Worm (Caenorhabditis elegans) whole organism, late embryonic: ENCODE data around the gene kqt-2.

Experiments
- C38D4.7 ChIP-seq: fragments of 200-800 bp; sonication (Bioruptor generic); optimal IDR thresholded peaks from 2 replicates; lab custom pipeline; 2018; ENCODE audit warnings: mild to moderate bottlenecking, missing genetic modification characterization, moderate library complexity, missing compliant biosample characterization
- ama-1 ChIP-seq: fragments of 150-350 bp; optimal IDR thresholded peaks from 2 replicates; lab custom pipeline; 2014
- fkh-6 ChIP-seq: sonication (generic microtip); optimal IDR thresholded peaks from 2 replicates; lab custom pipeline; 2016; ENCODE audit warnings: missing genetic modification characterization, missing compliant biosample characterization
- hlh-30 ChIP-seq: sonication (generic microtip); optimal IDR thresholded peaks from 2 replicates; lab custom pipeline; 2017; ENCODE audit warnings: antibody characterized with exemption, missing genetic modification characterization, missing compliant biosample characterization; ENCODE audit not compliant: insufficient read depth
- lin-11 ChIP-seq: fragments of 200-800 bp; sonication (Bioruptor generic); optimal IDR thresholded peaks from 2 replicates; lab custom pipeline; 2018; ENCODE audit warnings: mild to moderate bottlenecking, missing genetic modification characterization, missing compliant biosample characterization
- pha-4 ChIP-seq: fragments of 150-350 bp; optimal IDR thresholded peaks from 2 replicates; lab custom pipeline; 2018; ENCODE audit warnings: missing biosample characterization, missing genetic modification reagents, missing genetic modification characterization

- TF ChIP-seq lin-11 (tag; lab: Kevin White, UChicago) (no peak), fkh-6 (no peak), pha-4 (tag; lab: Kevin White, UChicago) (no peak), C38D4.7 (GFP tag; lab: Kevin White, UChicago) (no peak), hlh-30 (no peak), ama-1 (lab: Kevin White, UChicago) (no peak)
These were observed 46.0 kb downstream of the kqt-2 start for ce11 chrX:8200206-8200605.
